Fruit fly (Drosophila melanogaster) whole organism, embryonic: ENCODE data around the gene Sec22.

Source experiments
- Atf6 ChIP-seq: fragments of 200-800 bp; sonication (Bioruptor generic); IDR thresholded peaks from 2 replicates; pipeline ENCODE4 v1.3.6; 2022; ENCODE audit warnings: missing biosample characterization, missing genetic modification characterization
- C15 ChIP-seq: fragments of 200-800 bp; sonication (Bioruptor generic); IDR thresholded peaks from 3 replicates; pipeline ENCODE4 v1.3.6; 2022; ENCODE audit warnings: missing biosample characterization, missing genetic modification characterization
- CG1024 ChIP-seq: fragments of 200-800 bp; sonication (Bioruptor generic); IDR thresholded peaks from 2 replicates; pipeline ENCODE4 v1.3.6; 2022; ENCODE audit warnings: missing biosample characterization, missing genetic modification characterization
- CG11456 ChIP-seq: fragments of 200-800 bp; sonication (Bioruptor generic); IDR thresholded peaks from 3 replicates; pipeline ENCODE4 v1.3.6; 2022; ENCODE audit warnings: missing biosample characterization, missing genetic modification characterization
- CG11695 ChIP-seq: fragments of 200-800 bp; sonication (Bioruptor generic); IDR thresholded peaks from 3 replicates; pipeline ENCODE4 v1.3.6; 2022; ENCODE audit warnings: missing biosample characterization, missing genetic modification characterization
- CG15479 ChIP-seq: fragments of 200-800 bp; sonication (Bioruptor generic); optimal IDR thresholded peaks from 3 replicates; lab custom pipeline; 2019; ENCODE audit warnings: missing biosample characterization, mild to moderate bottlenecking, missing genetic modification characterization, moderate library complexity
- CG16813 ChIP-seq: fragments of 200-800 bp; sonication (Bioruptor generic); IDR thresholded peaks from 3 replicates; pipeline ENCODE4 v1.3.6; 2022; ENCODE audit warnings: missing biosample characterization, missing genetic modification characterization; ENCODE audit not compliant: partially characterized antibody
- CG16815 ChIP-seq: fragments of 200-800 bp; sonication (Bioruptor generic); optimal IDR thresholded peaks from 3 replicates; lab custom pipeline; 2017; ENCODE audit warnings: missing biosample characterization, mild to moderate bottlenecking, missing genetic modification characterization
- CG1792 ChIP-seq: fragments of 200-800 bp; sonication (Bioruptor generic); optimal IDR thresholded peaks from 2 replicates; lab custom pipeline; 2016; ENCODE audit warnings: missing biosample characterization, missing genetic modification characterization
- CG3407 ChIP-seq: fragments of 200-800 bp; sonication (Bioruptor generic); optimal IDR thresholded peaks from 2 replicates; lab custom pipeline; 2018; ENCODE audit warnings: missing biosample characterization, mild to moderate bottlenecking, missing genetic modification characterization
- CG42726 ChIP-seq: fragments of 200-800 bp; sonication (Bioruptor generic); IDR thresholded peaks from 2 replicates; pipeline ENCODE4 v1.3.6; 2022; ENCODE audit warnings: missing biosample characterization, missing genetic modification characterization; ENCODE audit not compliant: partially characterized antibody
- CG6765 ChIP-seq: fragments of 200-800 bp; sonication (Bioruptor generic); optimal IDR thresholded peaks from 3 replicates; lab custom pipeline; 2017; ENCODE audit warnings: missing biosample characterization, mild to moderate bottlenecking, missing genetic modification characterization
- CG8089 ChIP-seq: fragments of 200-800 bp; sonication (Bioruptor generic); optimal IDR thresholded peaks from 3 replicates; lab custom pipeline; 2016; ENCODE audit warnings: missing biosample characterization, missing genetic modification characterization
- CTCF ChIP-seq: fragments of 200-800 bp; sonication (Bioruptor generic); optimal IDR thresholded peaks from 2 replicates; lab custom pipeline; 2017; ENCODE audit warnings: missing biosample characterization, mild to moderate bottlenecking, missing genetic modification characterization, moderate library complexity
- Camta ChIP-seq: fragments of 200-800 bp; sonication (Bioruptor generic); optimal IDR thresholded peaks from 2 replicates; lab custom pipeline; 2016; ENCODE audit warnings: missing biosample characterization, missing genetic modification characterization
- D19B ChIP-seq: fragments of 200-800 bp; sonication (Bioruptor generic); optimal IDR thresholded peaks from 2 replicates; lab custom pipeline; 2017; ENCODE audit warnings: missing biosample characterization, mild to moderate bottlenecking, missing genetic modification characterization
- Jarid2 ChIP-seq: fragments of 200-800 bp; sonication (Bioruptor generic); optimal IDR thresholded peaks from 3 replicates; lab custom pipeline; 2017; ENCODE audit warnings: mild to moderate bottlenecking, missing biosample characterization, missing genetic modification reagents, missing genetic modification characterization
- Kr ChIP-seq: fragments of 200-800 bp; sonication (Bioruptor generic); optimal IDR thresholded peaks from 2 replicates; lab custom pipeline; 2017; ENCODE audit warnings: missing biosample characterization, mild to moderate bottlenecking, missing genetic modification characterization
- MBD-R2 ChIP-seq: fragments of 200-800 bp; sonication (Bioruptor generic); IDR thresholded peaks from 2 replicates; pipeline ENCODE4 v1.3.6; 2022; ENCODE audit warnings: missing biosample characterization, missing genetic modification characterization
- MESR4 ChIP-seq: fragments of 200-800 bp; sonication (Bioruptor generic); optimal IDR thresholded peaks from 2 replicates; lab custom pipeline; 2018; ENCODE audit warnings: missing biosample characterization, mild to moderate bottlenecking, missing genetic modification characterization, moderate library complexity
- MTF-1 ChIP-seq: fragments of 200-800 bp; sonication (Bioruptor generic); optimal IDR thresholded peaks from 2 replicates; lab custom pipeline; 2018; ENCODE audit warnings: missing biosample characterization, mild to moderate bottlenecking, missing genetic modification characterization, borderline replicate concordance
- Mad ChIP-seq: fragments of 200-800 bp; sonication (Bioruptor generic); optimal IDR thresholded peaks from 2 replicates; lab custom pipeline; 2016; ENCODE audit warnings: missing biosample characterization, missing genetic modification characterization
- NC2α ChIP-seq: fragments of 200-800 bp; sonication (Bioruptor generic); optimal IDR thresholded peaks from 2 replicates; lab custom pipeline; 2016; ENCODE audit warnings: missing biosample characterization, missing genetic modification characterization
- Oaz ChIP-seq: fragments of 200-800 bp; sonication (Bioruptor generic); IDR thresholded peaks from 2 replicates; pipeline ENCODE4 v1.3.6; 2022; ENCODE audit warnings: missing biosample characterization, missing genetic modification characterization
- Opbp ChIP-seq: fragments of 200-800 bp; sonication (Bioruptor generic); IDR thresholded peaks from 3 replicates; pipeline ENCODE4 v1.3.6; 2022; ENCODE audit warnings: missing biosample characterization, missing genetic modification characterization; ENCODE audit not compliant: partially characterized antibody
- PHDP ChIP-seq: fragments of 200-800 bp; sonication (Bioruptor generic); optimal IDR thresholded peaks from 3 replicates; lab custom pipeline; 2018; ENCODE audit warnings: missing biosample characterization, mild to moderate bottlenecking, missing genetic modification characterization, moderate library complexity
- Ravus ChIP-seq: fragments of 200-800 bp; sonication (Bioruptor generic); IDR thresholded peaks from 2 replicates; pipeline ENCODE4 v1.3.6; 2022; ENCODE audit warnings: missing biosample characterization, missing genetic modification characterization
- abd-A ChIP-seq: fragments of 200-800 bp; sonication (Bioruptor generic); optimal IDR thresholded peaks from 3 replicates; lab custom pipeline; 2019; ENCODE audit warnings: missing biosample characterization, mild to moderate bottlenecking, missing genetic modification characterization, moderate library complexity
- dati ChIP-seq: fragments of 200-800 bp; sonication (Bioruptor generic); IDR thresholded peaks from 2 replicates; pipeline ENCODE4 v1.3.6; 2022; ENCODE audit warnings: missing biosample characterization, missing genetic modification characterization
- dm ChIP-seq: fragments of 200-800 bp; sonication (Bioruptor generic); optimal IDR thresholded peaks from 3 replicates; lab custom pipeline; 2016; ENCODE audit warnings: missing biosample characterization, missing genetic modification characterization
- dpn ChIP-seq, 2 experiments: fragments of 200-800 bp; sonication (Bioruptor generic); optimal IDR thresholded peaks; 3 replicates each; lab custom pipeline; 2016; ENCODE audit warnings: missing biosample characterization in 2 of 2, missing genetic modification characterization in 2 of 2
- dysf ChIP-seq: fragments of 200-800 bp; sonication (Bioruptor generic); IDR thresholded peaks from 3 replicates; pipeline ENCODE4 v1.3.6; 2022; ENCODE audit warnings: missing biosample characterization, missing genetic modification characterization
- esg ChIP-seq: fragments of 200-800 bp; sonication (Bioruptor generic); conservative IDR thresholded peaks from 2 replicates; pipeline ENCODE4 v1.3.6; 2022; ENCODE audit warnings: missing biosample characterization, missing genetic modification characterization
- eve ChIP-seq, 2 experiments: fragments of >200 bp; optimal IDR thresholded peaks; 2 replicates each; lab custom pipeline; 2017; ENCODE audit warnings: missing biosample characterization in 2 of 2, missing genetic modification characterization in 2 of 2
- gcm2 ChIP-seq: fragments of 200-800 bp; sonication (Bioruptor generic); optimal IDR thresholded peaks from 2 replicates; lab custom pipeline; 2016; ENCODE audit warnings: missing biosample characterization, missing genetic modification characterization
- inv ChIP-seq: fragments of 200-800 bp; sonication (Bioruptor generic); IDR thresholded peaks from 2 replicates; pipeline ENCODE4 v1.3.6; 2022; ENCODE audit warnings: missing biosample characterization, missing genetic modification characterization; ENCODE audit not compliant: partially characterized antibody
- kay ChIP-seq: fragments of 200-800 bp; sonication (Bioruptor generic); optimal IDR thresholded peaks from 2 replicates; lab custom pipeline; 2016; ENCODE audit warnings: missing biosample characterization, missing genetic modification characterization
- lab ChIP-seq: fragments of 200-800 bp; sonication (Bioruptor generic); optimal IDR thresholded peaks from 3 replicates; lab custom pipeline; 2017; ENCODE audit warnings: missing biosample characterization, missing genetic modification characterization, mild to moderate bottlenecking, moderate library complexity, missing genetic modification reagents
- lilli ChIP-seq: fragments of 200-800 bp; sonication (Bioruptor generic); optimal IDR thresholded peaks from 3 replicates; lab custom pipeline; 2016; ENCODE audit warnings: missing biosample characterization, missing genetic modification characterization
- nau ChIP-seq: fragments of 200-800 bp; sonication (Bioruptor generic); optimal IDR thresholded peaks from 3 replicates; lab custom pipeline; 2017; ENCODE audit warnings: missing biosample characterization, mild to moderate bottlenecking, missing genetic modification characterization, missing genetic modification reagents
- nerfin-1 ChIP-seq: fragments of 200-800 bp; sonication (Bioruptor generic); optimal IDR thresholded peaks from 3 replicates; lab custom pipeline; 2019; ENCODE audit warnings: missing biosample characterization, mild to moderate bottlenecking, missing genetic modification characterization, moderate library complexity
- nmo ChIP-seq: fragments of 200-800 bp; sonication (Bioruptor generic); optimal IDR thresholded peaks from 2 replicates; lab custom pipeline; 2018; ENCODE audit warnings: missing biosample characterization, mild to moderate bottlenecking, missing genetic modification characterization, moderate library complexity
- pfk ChIP-seq: fragments of 200-800 bp; sonication (Bioruptor generic); optimal IDR thresholded peaks from 2 replicates; lab custom pipeline; 2018; ENCODE audit warnings: missing biosample characterization, mild to moderate bottlenecking, missing genetic modification characterization, moderate library complexity
- pnt ChIP-seq: fragments of 200-800 bp; sonication (Bioruptor generic); optimal IDR thresholded peaks from 3 replicates; lab custom pipeline; 2016; ENCODE audit warnings: missing biosample characterization, missing genetic modification characterization
- prd ChIP-seq, 3 experiments: fragments of >200 bp in 2 of 3; fragments of 200-800 bp in 1 of 3; sonication (Bioruptor generic) in 1 of 3; optimal IDR thresholded peaks in 2 of 3; IDR thresholded peaks in 1 of 3; 2 replicates in 2 of 3; 3 replicates in 1 of 3; pipeline versions ENCODE4 v1.3.6 to Lab custom; 2017 to 2022; ENCODE audit warnings: missing biosample characterization in 1 of 3, missing genetic modification characterization in 1 of 3
- repo ChIP-seq: fragments of 200-800 bp; sonication (Bioruptor generic); optimal IDR thresholded peaks from 2 replicates; lab custom pipeline; 2016; ENCODE audit warnings: missing biosample characterization, missing genetic modification characterization
- stwl ChIP-seq: fragments of 200-800 bp; sonication (Bioruptor generic); optimal IDR thresholded peaks from 3 replicates; lab custom pipeline; 2018; ENCODE audit warnings: missing biosample characterization, mild to moderate bottlenecking, missing genetic modification characterization, moderate library complexity
- tin ChIP-seq: fragments of 200-800 bp; sonication (Bioruptor generic); optimal IDR thresholded peaks from 3 replicates; lab custom pipeline; 2016; ENCODE audit warnings: missing biosample characterization, missing genetic modification characterization
- toy ChIP-seq: fragments of 200-800 bp; sonication (Bioruptor generic); IDR thresholded peaks from 2 replicates; pipeline ENCODE4 v1.3.6; 2022; ENCODE audit warnings: missing biosample characterization, missing genetic modification characterization
- zfh1 ChIP-seq: fragments of 200-800 bp; sonication (Bioruptor generic); IDR thresholded peaks from 3 replicates; pipeline ENCODE4 v1.3.6; 2022; ENCODE audit warnings: missing biosample characterization, missing genetic modification characterization

The Sec22 gene

dm6 chrX:758892-759621, 46.8 kb upstream of the Sec22 start, which contains the start of gene CG5273 (continued):
- TF ChIP-seq Jarid2 (GFP tag; lab: Kevin White, UChicago) (peak; percentile 13), pfk (GFP tag; lab: Kevin White, UChicago) (no peak), nau (GFP tag; lab: Kevin White, UChicago) (no peak), CTCF (peak; percentile 78), CG1792 (GFP tag; lab: Kevin White, UChicago) (no peak), CG15479 (GFP tag; lab: Kevin White, UChicago) (no peak), CG6765 (GFP tag; lab: Kevin White, UChicago) (peak; percentile 0), Kr (GFP tag; lab: Kevin White, UChicago) (peak; percentile 98), repo (GFP tag; lab: Kevin White, UChicago) (no peak), dati (no peak), CG11695 (GFP tag; lab: Robert Waterston, UW) (no peak), CG8089 (no peak), Atf6 (GFP tag; lab: Robert Waterston, UW) (no peak), eve (GFP tag; optimal IDR thresholded peaks at IDR 0.05; lab: Kevin White, UChicago) (no peak), dysf (GFP tag; lab: Robert Waterston, UW) (no peak), Camta (no peak), C15 (no peak), inv (GFP tag; lab: Robert Waterston, UW) (peak; percentile 85), kay (no peak), stwl (tag; lab: Kevin White, UChicago) (peak; percentile 52), dm (GFP tag; lab: Kevin White, UChicago) (no peak), Ravus (no peak), MBD-R2 (peak; percentile 79), CG16813 (GFP tag; lab: Robert Waterston, UW) (peak; percentile 94), CG11456 (GFP tag; lab: Robert Waterston, UW) (no peak), lab (GFP tag; lab: Kevin White, UChicago) (peak; percentile 64), Opbp (GFP tag; lab: Robert Waterston, UW) (peak; percentile 95), MTF-1 (GFP tag; lab: Kevin White, UChicago) (peak; percentile 7), tin (GFP tag; lab: Kevin White, UChicago) (no peak), nmo (GFP tag; lab: Kevin White, UChicago) (peak; percentile 30), lilli (GFP tag; lab: Kevin White, UChicago) (peak; percentile 20), toy (GFP tag; lab: Robert Waterston, UW) (no peak), prd (optimal IDR thresholded peaks at IDR 0.05; lab: Kevin White, UChicago) (no peak), prd (GFP tag; IDR thresholded peaks at IDR 0.05; lab: Robert Waterston, UW) (peak; percentile 9; the same call in 1 of the 3 replicates), D19B (GFP tag; lab: Kevin White, UChicago) (no peak), MESR4 (GFP tag; lab: Kevin White, UChicago) (peak; percentile 85), Mad (GFP tag; lab: Kevin White, UChicago) (peak; percentile 19), dpn (GFP tag; optimal IDR thresholded peaks at IDR 0.05; lab: Kevin White, UChicago) (peak in 1 of 2 experiments; percentile 18), CG16815 (no peak), zfh1 (GFP tag; lab: Robert Waterston, UW) (peak; percentile 22; the same call in 1 of the 3 replicates), Oaz (no peak), CG1024 (GFP tag; lab: Robert Waterston, UW) (no peak), pnt (no peak), esg (GFP tag; lab: Robert Waterston, UW) (no peak), NC2α (no peak), gcm2 (GFP tag; lab: Kevin White, UChicago) (no peak), PHDP (tag; lab: Kevin White, UChicago) (no peak), CG42726 (peak; percentile 85), abd-A (tag; lab: Kevin White, UChicago) (peak; percentile 95), CG3407 (no peak), nerfin-1 (tag; lab: Kevin White, UChicago) (no peak)
